Worm (Caenorhabditis elegans) whole organism, L1 larva: Measurements from ENCODE around the gene atx-2.

Experiments used
- ces-1 ChIP-seq: fragments of 150-350 bp; optimal IDR thresholded peaks from 2 replicates; lab custom pipeline; 2014; ENCODE audit warnings: missing biosample characterization, missing genetic modification reagents, missing genetic modification characterization
- nhr-20 ChIP-seq: sonication (generic microtip); optimal IDR thresholded peaks from 2 replicates; lab custom pipeline; 2016; ENCODE audit warnings: mild to moderate bottlenecking, missing genetic modification characterization, missing compliant biosample characterization
- nhr-71 ChIP-seq: sonication (generic microtip); optimal IDR thresholded peaks from 2 replicates; lab custom pipeline; 2016; ENCODE audit warnings: mild to moderate bottlenecking, missing genetic modification characterization, moderate library complexity, missing compliant biosample characterization
- snpc-4 ChIP-seq: fragments of 150-350 bp; optimal IDR thresholded peaks from 2 replicates; lab custom pipeline; 2014; ENCODE audit warnings: missing biosample characterization, missing genetic modification characterization

DNA sequence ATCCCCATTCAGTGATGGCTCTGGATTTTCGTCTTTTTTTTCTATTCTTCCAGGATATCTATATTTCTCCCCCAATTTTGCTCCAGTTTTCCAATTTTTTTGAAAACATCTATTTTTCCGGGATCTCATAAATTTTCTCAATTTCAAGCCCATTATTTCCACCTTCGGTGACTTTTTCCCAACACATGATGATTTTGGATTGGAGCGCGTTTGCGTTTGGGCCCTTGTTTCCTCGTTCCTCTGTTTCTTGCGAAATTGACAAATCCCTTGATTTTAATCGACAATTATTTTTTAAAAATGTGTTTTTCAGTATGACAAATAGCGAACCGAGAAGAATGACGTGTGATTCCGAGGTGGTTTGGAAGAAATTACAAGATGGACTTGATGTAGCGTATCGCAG, 9.7 kb downstream of the atx-2 start, which contains the start of gene cul-1:
- TF ChIP-seq ces-1 (GFP tag; lab: Kevin White, UChicago) (no peak), snpc-4 (tag; lab: Kevin White, UChicago) (no peak), nhr-71 (no peak), nhr-20 (tag; lab: Kevin White, UChicago) (no peak)
